Fruit fly (Drosophila melanogaster): ENCODE data around the gene Mtp.

Mtp gene

dm6 chr2L:20916672-20917209, 5.9 kb downstream of the Mtp start (continued):
- TF ChIP-seq OdsH (GFP tag; optimal IDR thresholded peaks at IDR 0.05) (no peak), salr (GFP tag; optimal IDR thresholded peaks at IDR 0.05) (peak in 1 of 2 experiments; percentile 21), Met (GFP tag; optimal IDR thresholded peaks at IDR 0.05) (no peak), CG11762 (GFP tag; optimal IDR thresholded peaks at IDR 0.05; ENCODE audit: insufficient read depth) (no peak), ss (GFP tag; optimal IDR thresholded peaks at IDR 0.05) (peak; percentile 85), lz (GFP tag; optimal IDR thresholded peaks at IDR 0.05) (no peak), CG6808 (GFP tag; optimal IDR thresholded peaks at IDR 0.05) (peak; percentile 83), Hr39 (GFP tag; optimal IDR thresholded peaks at IDR 0.05) (no peak), Hr4 (GFP tag; optimal IDR thresholded peaks at IDR 0.05) (no peak), Lpt (GFP tag; optimal IDR thresholded peaks at IDR 0.05) (no peak), CG34406 (GFP tag; optimal IDR thresholded peaks at IDR 0.05) (no peak), Blimp-1 (GFP tag; optimal IDR thresholded peaks at IDR 0.05) (peak; percentile 16), CG15336 (GFP tag; IDR thresholded peaks at IDR 0.05) (no peak), CG10631 (GFP tag; optimal IDR thresholded peaks at IDR 0.05) (no peak), CG6276 (GFP tag; optimal IDR thresholded peaks at IDR 0.05) (no peak), Hr38 (GFP tag; optimal IDR thresholded peaks at IDR 0.05) (no peak), CG31627 (GFP tag; optimal IDR thresholded peaks at IDR 0.05) (no peak), Smox (GFP tag; optimal IDR thresholded peaks at IDR 0.05) (no peak)

- TF ChIP-seq CG31627 (GFP tag; optimal IDR thresholded peaks at IDR 0.05) (peak; percentile 36), vri (GFP tag; optimal IDR thresholded peaks at IDR 0.05) (no peak), acj6 (GFP tag; optimal IDR thresholded peaks at IDR 0.05) (peak; percentile 65), CG6792 (GFP tag; optimal IDR thresholded peaks at IDR 0.05) (peak; percentile 53), Ets96B (tag; optimal IDR thresholded peaks at IDR 0.05) (peak; percentile 77), Smox (GFP tag; optimal IDR thresholded peaks at IDR 0.05) (peak; percentile 59), ss (GFP tag; optimal IDR thresholded peaks at IDR 0.05) (peak; percentile 35 to 52), CG11294 (GFP tag; IDR thresholded peaks at IDR 0.05) (peak; percentile 59), CG9139 (GFP tag; optimal IDR thresholded peaks at IDR 0.05) (peak; percentile 15), Sox14 (GFP tag; optimal IDR thresholded peaks at IDR 0.05) (peak; percentile 53), Hr39 (GFP tag; optimal IDR thresholded peaks at IDR 0.05) (peak; percentile 25), Eip78C (GFP tag) (peak; percentile 94), OdsH (GFP tag; optimal IDR thresholded peaks at IDR 0.05) (peak; percentile 76), CG6163 (GFP tag; IDR thresholded peaks at IDR 0.05) (peak; percentile 86), CG11902 (GFP tag; optimal IDR thresholded peaks at IDR 0.05) (peak; percentile 22), salr (GFP tag; optimal IDR thresholded peaks at IDR 0.05) (peak in 1 of 2 experiments; percentile 57), svp (GFP tag) (peak; percentile 76), CG6808 (GFP tag; optimal IDR thresholded peaks at IDR 0.05) (peak; percentile 60), CG4318 (GFP tag; optimal IDR thresholded peaks at IDR 0.05) (peak; percentile 59), Gug (GFP tag; IDR thresholded peaks at IDR 0.05) (peak; percentile 81), Lpt (GFP tag; optimal IDR thresholded peaks at IDR 0.05) (peak; percentile 75), CG1621 (tag; optimal IDR thresholded peaks at IDR 0.05) (peak; percentile 46), CG8119 (GFP tag; IDR thresholded peaks at IDR 0.05) (peak; percentile 84), CG32006 (GFP tag; optimal IDR thresholded peaks at IDR 0.05) (peak; percentile 82), net (GFP tag; optimal IDR thresholded peaks at IDR 0.05) (peak; percentile 55), fd59A (GFP tag; optimal IDR thresholded peaks at IDR 0.05) (peak; percentile 17), pdm3 (GFP tag; optimal IDR thresholded peaks at IDR 0.05) (peak; percentile 72), topi (GFP tag; optimal IDR thresholded peaks at IDR 0.05) (peak; percentile 44), Met (GFP tag; optimal IDR thresholded peaks at IDR 0.05) (peak; percentile 60), CG10669 (GFP tag; optimal IDR thresholded peaks at IDR 0.05) (peak; percentile 69), Blimp-1 (GFP tag; optimal IDR thresholded peaks at IDR 0.05) (no peak), CG8632 (GFP tag; optimal IDR thresholded peaks at IDR 0.05) (peak; percentile 43), CG8319 (GFP tag; optimal IDR thresholded peaks at IDR 0.05) (no peak), cyc (GFP tag; optimal IDR thresholded peaks at IDR 0.05) (peak; percentile 30), fkh (GFP tag; optimal IDR thresholded peaks at IDR 0.05) (no peak), Ets21C (GFP tag; optimal IDR thresholded peaks at IDR 0.05) (peak; percentile 17), achi (GFP tag; optimal IDR thresholded peaks at IDR 0.05) (peak; percentile 73), eg (GFP tag; IDR thresholded peaks at IDR 0.05) (peak; percentile 88), Hr4 (GFP tag; optimal IDR thresholded peaks at IDR 0.05) (peak; percentile 85), Eip93F (GFP tag; optimal IDR thresholded peaks at IDR 0.05) (no peak), CG15336 (GFP tag; IDR thresholded peaks at IDR 0.05) (peak; percentile 89), CG6276 (GFP tag; optimal IDR thresholded peaks at IDR 0.05) (peak; percentile 67), CG3919 (GFP tag; optimal IDR thresholded peaks at IDR 0.05) (peak; percentile 71)
These were observed 7.5 kb downstream of the Mtp start for dm6 chr2L:20915224-20915623.

All from whole organism, prepupa.